Fruit fly (Drosophila melanogaster) whole organism, prepupa: ENCODE results near the gene sgll.

Experiments used
- CG16779 ChIP-seq: fragments of 200-800 bp; sonication (Bioruptor generic); optimal IDR thresholded peaks from 3 replicates; lab custom pipeline; 2017; ENCODE audit warnings: missing biosample characterization, mild to moderate bottlenecking, missing genetic modification characterization
- CG3032 ChIP-seq: fragments of 200-800 bp; optimal IDR thresholded peaks from 2 replicates; lab custom pipeline; 2019; ENCODE audit warnings: missing biosample characterization, mild to moderate bottlenecking, missing genetic modification characterization, moderate library complexity
- CG6163 ChIP-seq: fragments of 200-800 bp; sonication (Bioruptor generic); IDR thresholded peaks from 3 replicates; pipeline ENCODE4 v1.3.6; 2022; ENCODE audit warnings: missing biosample characterization, missing genetic modification characterization
- CG6792 ChIP-seq: fragments of 200-800 bp; sonication (Bioruptor generic); optimal IDR thresholded peaks from 3 replicates; lab custom pipeline; 2016; ENCODE audit warnings: missing biosample characterization, missing genetic modification characterization
- CG7368 ChIP-seq: fragments of 200-800 bp; sonication (Bioruptor generic); optimal IDR thresholded peaks from 3 replicates; lab custom pipeline; 2016; ENCODE audit warnings: missing biosample characterization, missing genetic modification characterization
- CG9139 ChIP-seq: fragments of 200-800 bp; sonication (Bioruptor generic); optimal IDR thresholded peaks from 3 replicates; lab custom pipeline; 2017; ENCODE audit warnings: missing biosample characterization, mild to moderate bottlenecking, missing genetic modification characterization
- Eip75B ChIP-seq: fragments of 200-800 bp; sonication (Bioruptor generic); optimal IDR thresholded peaks from 3 replicates; lab custom pipeline; 2016; ENCODE audit warnings: missing biosample characterization, missing genetic modification characterization
- Gug ChIP-seq: fragments of 200-800 bp; sonication (Bioruptor generic); IDR thresholded peaks from 2 replicates; pipeline ENCODE4 v1.3.6; 2022; ENCODE audit warnings: missing biosample characterization, missing genetic modification characterization
- Lpt ChIP-seq: fragments of 200-800 bp; sonication (Bioruptor generic); optimal IDR thresholded peaks from 3 replicates; lab custom pipeline; 2016; ENCODE audit warnings: missing biosample characterization, missing genetic modification characterization
- Sox102F ChIP-seq: fragments of 200-800 bp; sonication (Bioruptor generic); optimal IDR thresholded peaks from 2 replicates; lab custom pipeline; 2016; ENCODE audit warnings: missing biosample characterization, mild to moderate bottlenecking, missing genetic modification characterization
- dsx ChIP-seq: fragments of 200-800 bp; optimal IDR thresholded peaks from 3 replicates; lab custom pipeline; 2019; ENCODE audit warnings: missing biosample characterization, mild to moderate bottlenecking, missing genetic modification characterization, moderate library complexity; ENCODE audit not compliant: poor library complexity, severe bottlenecking
- pdm3 ChIP-seq: fragments of 200-800 bp; sonication (Bioruptor generic); optimal IDR thresholded peaks from 3 replicates; lab custom pipeline; 2016; ENCODE audit warnings: missing biosample characterization, missing genetic modification characterization
- topi ChIP-seq: fragments of 200-800 bp; sonication (Bioruptor generic); optimal IDR thresholded peaks from 3 replicates; lab custom pipeline; 2016; ENCODE audit warnings: missing biosample characterization, missing genetic modification characterization
- vri ChIP-seq: fragments of 200-800 bp; sonication (Bioruptor generic); optimal IDR thresholded peaks from 3 replicates; lab custom pipeline; 2016; ENCODE audit warnings: missing biosample characterization, mild to moderate bottlenecking, missing genetic modification characterization

DNA sequence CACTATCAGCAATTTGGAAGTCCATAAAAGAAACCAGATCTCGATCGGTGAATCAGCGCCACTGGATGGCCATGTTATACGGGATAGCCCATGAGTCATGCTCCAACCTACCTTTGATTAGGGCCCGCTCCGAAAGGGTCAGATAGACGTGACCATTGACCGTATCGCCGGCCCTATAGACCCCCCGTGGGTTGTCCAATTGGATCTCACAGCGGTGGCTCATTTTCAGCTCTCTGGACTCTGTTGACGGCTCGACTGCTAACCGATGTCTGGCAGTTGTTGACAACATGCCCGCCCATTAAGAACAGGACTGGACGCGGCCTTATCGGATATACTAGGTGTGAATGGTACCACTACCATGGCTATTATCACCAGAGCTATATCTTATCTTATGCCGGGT lies 11.8 kb upstream of the sgll start, which contains the start of gene CG18744:
- TF ChIP-seq CG16779 (tag; lab: Kevin White, UChicago) = no peak
- TF ChIP-seq CG6792 (GFP tag; lab: Kevin White, UChicago) = no peak
- TF ChIP-seq Gug (GFP tag; lab: Robert Waterston, UW) = no peak
- TF ChIP-seq Eip75B (GFP tag; lab: Kevin White, UChicago) = no peak
- no peak for TF ChIP-seq CG3032 (tag; lab: Kevin White, UChicago)
- no peak for TF ChIP-seq Lpt (GFP tag; lab: Kevin White, UChicago)
- TF ChIP-seq Sox102F (GFP tag; lab: Kevin White, UChicago) = no peak
- TF ChIP-seq CG9139 = no peak
- peak; percentile 16 for TF ChIP-seq vri (GFP tag; lab: Kevin White, UChicago)
- TF ChIP-seq topi (GFP tag; lab: Kevin White, UChicago) = no peak
- no peak for TF ChIP-seq CG7368 (GFP tag; lab: Kevin White, UChicago)
- no peak for TF ChIP-seq pdm3
- TF ChIP-seq CG6163 = no peak
- no peak for TF ChIP-seq dsx (GFP tag; lab: Kevin White, UChicago)
